Fruit fly (Drosophila melanogaster): ENCODE data around the gene NO66.

The NO66 gene

DNA sequence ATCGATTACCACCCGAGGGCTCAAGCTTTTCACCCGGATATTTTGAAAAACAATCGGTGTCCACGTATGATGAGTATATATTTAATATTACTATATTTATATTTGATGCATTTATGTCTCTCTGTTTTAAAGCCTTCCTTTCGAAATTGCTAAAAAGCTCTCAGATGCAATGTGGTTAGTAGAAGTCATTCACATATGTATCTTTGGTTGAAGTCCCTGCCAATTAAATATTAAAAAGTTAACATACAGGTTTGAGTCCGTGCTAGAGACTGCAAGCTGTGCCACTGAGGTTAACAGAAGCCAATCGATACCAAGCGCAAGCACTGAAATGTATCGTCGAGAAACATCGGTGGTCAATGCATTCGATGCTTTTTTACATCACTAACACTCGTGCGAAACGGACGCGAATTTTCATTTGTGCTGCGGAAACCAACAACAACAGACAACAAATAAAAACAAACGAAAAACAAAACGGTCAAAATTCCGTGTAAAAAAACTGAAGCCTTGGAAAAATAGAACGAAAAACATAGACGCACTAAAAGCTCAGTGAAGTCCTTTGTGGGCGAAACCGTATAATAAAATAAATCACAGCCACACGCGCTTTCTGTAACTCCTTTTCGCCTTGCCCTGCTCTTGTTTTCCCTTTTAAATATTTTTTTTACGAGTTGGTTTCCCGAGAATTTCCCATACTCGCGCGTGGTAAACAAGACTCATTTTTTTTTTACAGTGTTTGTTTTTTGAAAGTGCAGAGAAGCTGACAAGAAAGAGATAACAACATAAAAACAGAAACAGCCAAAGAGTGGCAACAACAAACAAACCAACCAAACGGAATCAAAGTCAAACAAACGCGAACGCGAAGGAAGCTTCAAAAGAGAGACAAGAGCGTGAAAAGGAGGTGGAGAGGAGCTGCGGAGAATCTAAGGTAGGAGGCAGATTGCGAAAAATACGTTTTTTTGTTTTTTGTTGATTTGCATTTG is 3.3 kb downstream of the NO66 start, which contains the start of gene norpA (continued):
- TF ChIP-seq gfzf (GFP tag; optimal IDR thresholded peaks at IDR 0.05) (peak; percentile 18), Antp (GFP tag; optimal IDR thresholded peaks at IDR 0.05) (no peak), CG6254 (GFP tag; optimal IDR thresholded peaks at IDR 0.05) (no peak), CG2202 (tag; optimal IDR thresholded peaks at IDR 0.05) (no peak), Bgb (GFP tag; IDR thresholded peaks at IDR 0.05; ENCODE audit: partially characterized antibody) (peak; percentile 98), vfl (GFP tag; optimal IDR thresholded peaks at IDR 0.05) (no peak), eyg (GFP tag; optimal IDR thresholded peaks at IDR 0.05) (no peak), CG3065 (GFP tag; optimal IDR thresholded peaks at IDR 0.05) (no peak), CG4424 (GFP tag; optimal IDR thresholded peaks at IDR 0.05) (no peak), bbx (GFP tag; IDR thresholded peaks at IDR 0.05; ENCODE audit: partially characterized antibody) (peak; percentile 98), NC2β (GFP tag; optimal IDR thresholded peaks at IDR 0.05) (no peak), CG4730 (GFP tag; IDR thresholded peaks at IDR 0.05) (no peak), Camta (GFP tag; optimal IDR thresholded peaks at IDR 0.05) (no peak), CG13123 (GFP tag; optimal IDR thresholded peaks at IDR 0.05) (no peak), oc (tag; optimal IDR thresholded peaks at IDR 0.05) (no peak), CG9727 (GFP tag; optimal IDR thresholded peaks at IDR 0.05) (no peak), schlank (tag; optimal IDR thresholded peaks at IDR 0.05) (no peak), sob (GFP tag; IDR thresholded peaks at IDR 0.05) (no peak), bsh (GFP tag; optimal IDR thresholded peaks at IDR 0.05) (peak; percentile 5 to 54), CG2712 (tag; optimal IDR thresholded peaks at IDR 0.05) (no peak), CG18599 (GFP tag; optimal IDR thresholded peaks at IDR 0.05) (peak; percentile 15), CG16779 (GFP tag; IDR thresholded peaks at IDR 0.05) (no peak), CG2678 (tag; optimal IDR thresholded peaks at IDR 0.05) (peak; percentile 59), CoRest (tag; optimal IDR thresholded peaks at IDR 0.05) (peak; percentile 24), amos (GFP tag; IDR thresholded peaks at IDR 0.05; ENCODE audit: partially characterized antibody) (peak; percentile 97), BEAF-32 (GFP tag; optimal IDR thresholded peaks at IDR 0.05) (peak; percentile 90), CG32532 (GFP tag; IDR thresholded peaks at IDR 0.05) (no peak), Deaf1 (tag; optimal IDR thresholded peaks at IDR 0.05) (peak; percentile 15), Lim3 (GFP tag; IDR thresholded peaks at IDR 0.05) (no peak), D19A (tag; optimal IDR thresholded peaks at IDR 0.05) (no peak), ewg (GFP tag; optimal IDR thresholded peaks at IDR 0.05) (no peak), CG6791 (GFP tag; IDR thresholded peaks at IDR 0.05; ENCODE audit: partially characterized antibody) (peak; percentile 98), ci (GFP tag; IDR thresholded peaks at IDR 0.05) (peak; percentile 10; the same call in 1 of the 3 replicates), CG3407 (GFP tag; optimal IDR thresholded peaks at IDR 0.05) (no peak), CG13296 (GFP tag; optimal IDR thresholded peaks at IDR 0.05) (no peak), Hmr (GFP tag; optimal IDR thresholded peaks at IDR 0.05) (peak; percentile 55), CG15696 (tag; optimal IDR thresholded peaks at IDR 0.05) (no peak), NFAT (GFP tag; IDR thresholded peaks at IDR 0.05) (peak; percentile 62; the same call in 1 of the 2 replicates), Xbp1 (GFP tag; optimal IDR thresholded peaks at IDR 0.05) (peak; percentile 15), B-H2 (GFP tag; optimal IDR thresholded peaks at IDR 0.05) (peak; percentile 33), Nf-YB (GFP tag; optimal IDR thresholded peaks at IDR 0.05) (no peak), sqz (GFP tag; optimal IDR thresholded peaks at IDR 0.05) (peak; percentile 44), Doc3 (GFP tag; IDR thresholded peaks at IDR 0.05; ENCODE audit: partially characterized antibody) (peak; percentile 69), CG10267 (tag; optimal IDR thresholded peaks at IDR 0.05) (peak; percentile 23), klu (GFP tag; IDR thresholded peaks at IDR 0.05) (no peak), Oaz (GFP tag; IDR thresholded peaks at IDR 0.05) (no peak), Sin3A (optimal IDR thresholded peaks at IDR 0.05) (peak; percentile 46), lab (GFP tag; optimal IDR thresholded peaks at IDR 0.05) (peak; percentile 44)

Measured in whole organism, embryonic.